Fruit fly (Drosophila melanogaster) whole organism, larva: Measurements from ENCODE around the gene PolE2.

Experiments used
- noc ChIP-seq: fragments of 200-800 bp; sonication (Bioruptor generic); optimal IDR thresholded peaks from 3 replicates; lab custom pipeline; 2019; ENCODE audit warnings: missing biosample characterization, mild to moderate bottlenecking, missing genetic modification characterization, moderate library complexity

PolE2 gene

DNA sequence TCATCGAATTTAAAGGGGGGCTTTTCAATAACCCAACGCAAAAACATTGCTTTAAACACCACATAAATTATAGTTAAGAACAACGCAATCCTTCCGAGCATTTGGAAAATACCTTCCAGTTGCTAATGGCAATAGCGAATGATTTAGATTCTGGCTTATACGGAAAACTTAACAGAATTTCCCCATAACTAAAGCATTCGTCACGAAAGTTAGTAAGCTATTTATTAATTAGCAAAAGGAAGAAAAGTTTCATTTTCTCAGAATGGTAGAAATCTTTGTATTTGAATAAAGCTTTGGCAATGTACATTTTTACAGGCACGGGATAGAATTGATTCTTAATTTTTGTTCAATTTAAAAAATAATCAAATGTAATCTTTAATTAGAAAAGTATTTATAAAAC is 6.7 kb upstream of the PolE2 start, which contains the start of gene CG32413:
Gene CG32413, minus strand, starts transcription at position 101 of the 400 bp plus-strand sequence.
- TF ChIP-seq noc (tag; lab: Kevin White, UChicago), result no peak

DNA sequence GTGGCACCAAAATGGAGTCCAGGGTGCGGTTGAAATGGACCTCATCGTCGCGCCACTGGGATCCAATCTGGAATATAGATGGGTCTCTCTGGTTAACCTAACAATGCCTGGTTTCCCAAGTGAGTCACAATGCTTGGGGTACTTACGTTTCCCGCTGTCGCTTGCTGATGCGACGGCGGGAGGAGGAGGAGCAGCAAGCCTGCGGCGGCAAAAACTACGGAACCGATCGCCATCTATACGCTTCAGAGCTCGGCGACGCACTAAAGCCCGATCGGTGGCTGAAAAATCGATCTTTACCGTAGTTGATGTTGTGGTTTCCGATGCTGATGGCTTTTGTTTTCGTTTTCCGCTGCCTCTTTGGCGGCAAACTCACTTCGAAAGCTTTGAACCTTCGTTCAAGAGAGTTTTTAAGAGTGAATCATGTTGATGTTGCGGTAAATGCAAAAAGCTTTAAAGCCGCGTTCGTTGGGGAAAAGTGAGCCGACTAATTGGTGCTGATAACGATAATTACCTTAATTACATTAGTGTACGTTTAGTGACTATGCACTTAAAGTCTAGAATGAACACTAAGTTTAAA is 5.0 kb upstream of the PolE2 start, which contains the start of gene QC:
Gene QC, minus strand, starts transcription at position 268 of the 577 bp plus-strand sequence.
- TF ChIP-seq noc (tag; lab: Kevin White, UChicago), result no peak

DNA sequence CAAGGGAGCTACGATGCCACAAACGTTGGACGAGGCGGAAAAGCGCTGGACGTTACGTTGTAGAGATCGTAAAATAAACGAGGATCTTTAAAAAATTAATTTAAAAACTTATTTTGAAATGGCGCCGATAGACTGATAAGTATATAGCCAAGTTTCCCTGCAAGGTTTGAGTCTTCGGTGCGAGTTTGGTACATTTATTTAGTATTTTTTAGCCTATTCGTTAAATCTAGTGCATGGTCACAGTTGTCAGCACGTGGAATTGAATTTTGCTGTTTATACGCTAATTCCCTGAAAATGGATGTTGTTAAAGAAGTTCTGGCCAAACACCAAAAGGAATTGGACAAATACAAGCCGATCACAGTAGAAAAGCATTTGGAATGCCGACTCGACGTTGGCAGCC is 2.1 kb upstream of the PolE2 start, which contains the start of gene CG32409:
Gene CG32409, plus strand, starts transcription at position 224 of the 400 bp plus-strand sequence.
- TF ChIP-seq noc (tag; lab: Kevin White, UChicago), result no peak

DNA sequence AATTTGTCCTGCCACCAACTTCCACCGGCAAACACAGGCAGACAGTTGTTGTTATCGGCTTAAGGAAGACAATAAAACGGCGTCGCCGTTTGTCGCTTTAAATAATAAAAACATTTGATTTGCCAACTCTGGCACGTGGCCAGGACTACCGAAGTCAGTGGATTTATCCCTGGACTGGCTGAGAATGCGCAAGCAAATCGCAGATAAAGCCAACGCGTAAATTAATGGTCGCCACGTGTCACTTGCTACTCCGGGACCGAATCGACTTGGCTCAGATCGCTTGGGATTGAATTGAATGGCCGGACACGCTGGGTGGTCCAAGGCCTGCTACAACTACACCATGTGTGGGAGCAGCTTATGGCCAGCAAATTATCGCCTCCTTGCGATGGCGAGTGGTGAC is 4.2 kb downstream of the PolE2 start:
- no peak for TF ChIP-seq noc (tag; lab: Kevin White, UChicago)

DNA sequence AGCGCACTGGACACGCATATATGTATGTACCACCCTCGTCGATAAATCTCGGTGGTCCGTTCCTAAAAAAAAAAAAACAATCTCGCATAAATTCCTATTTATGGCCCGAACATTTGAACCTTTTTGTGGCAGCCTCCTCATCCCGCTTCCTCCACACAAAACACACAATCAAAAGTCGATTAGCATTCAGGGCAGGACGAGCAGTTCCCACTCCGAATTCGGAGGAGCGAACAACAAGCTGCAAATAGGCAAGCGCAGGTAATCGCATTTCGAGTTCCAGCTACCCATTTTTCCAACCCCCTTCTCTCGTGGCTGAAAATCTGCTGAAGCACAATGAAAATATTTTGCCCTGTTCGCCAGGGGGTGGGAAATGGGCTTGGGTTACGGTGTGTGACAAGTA is 5.4 kb downstream of the PolE2 start:
- no peak for TF ChIP-seq noc (tag; lab: Kevin White, UChicago)

DNA sequence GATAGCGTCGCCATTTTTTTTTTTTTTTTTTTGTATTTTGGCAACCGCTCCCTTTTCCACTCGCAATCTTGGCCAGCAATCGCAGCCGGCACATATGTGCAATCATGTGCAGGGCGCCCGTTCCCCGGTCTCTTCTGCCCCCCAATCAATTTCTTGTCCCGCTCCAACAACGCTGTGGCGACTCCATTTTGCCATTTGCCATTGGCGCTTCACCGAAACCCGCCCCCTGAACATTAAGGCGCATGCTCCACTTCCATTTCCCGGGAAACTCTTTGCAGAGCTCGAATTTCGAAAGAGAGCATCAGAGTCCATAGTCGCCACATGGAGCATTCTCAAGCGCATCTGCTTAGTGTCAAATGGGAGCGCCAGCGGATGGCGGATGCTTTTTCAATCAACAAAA is 6.1 kb downstream of the PolE2 start:
- TF ChIP-seq noc (tag; lab: Kevin White, UChicago), result no peak

DNA sequence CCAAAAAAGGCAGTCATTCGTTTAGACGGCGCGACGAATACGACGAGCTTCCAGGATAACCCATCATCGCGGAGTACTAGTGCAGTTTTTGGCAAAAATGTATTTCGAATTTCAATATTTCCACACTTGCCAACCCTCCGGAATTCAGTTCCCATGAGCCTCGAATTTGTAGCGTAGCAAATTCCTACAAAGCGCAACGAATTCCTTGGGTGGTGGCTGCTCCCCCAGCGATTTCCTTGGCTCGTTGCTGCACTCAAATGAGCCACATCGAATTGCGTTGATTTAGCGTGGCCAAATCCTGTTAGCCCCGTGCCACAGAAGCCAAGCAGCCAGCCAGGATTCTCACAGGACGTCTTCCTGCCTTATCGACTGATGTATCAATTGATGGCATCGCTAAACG is 12.5 kb downstream of the PolE2 start:
- TF ChIP-seq noc (tag; lab: Kevin White, UChicago), result no peak

DNA sequence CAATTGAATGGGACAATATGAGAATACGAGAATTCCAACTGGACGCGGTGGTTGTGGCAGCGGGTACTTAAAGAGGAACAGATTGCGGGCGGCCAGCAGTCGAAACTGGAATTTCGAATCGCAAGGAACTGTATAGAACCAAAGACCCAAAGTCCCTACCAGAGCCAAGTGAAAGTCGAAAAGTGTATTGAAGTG is 15.1 kb downstream of the PolE2 start, which contains the start of gene CG13287:
Gene CG13287, plus strand, starts transcription at position 96 of the 195 bp plus-strand sequence.
- TF ChIP-seq noc (tag; lab: Kevin White, UChicago), result no peak

DNA sequence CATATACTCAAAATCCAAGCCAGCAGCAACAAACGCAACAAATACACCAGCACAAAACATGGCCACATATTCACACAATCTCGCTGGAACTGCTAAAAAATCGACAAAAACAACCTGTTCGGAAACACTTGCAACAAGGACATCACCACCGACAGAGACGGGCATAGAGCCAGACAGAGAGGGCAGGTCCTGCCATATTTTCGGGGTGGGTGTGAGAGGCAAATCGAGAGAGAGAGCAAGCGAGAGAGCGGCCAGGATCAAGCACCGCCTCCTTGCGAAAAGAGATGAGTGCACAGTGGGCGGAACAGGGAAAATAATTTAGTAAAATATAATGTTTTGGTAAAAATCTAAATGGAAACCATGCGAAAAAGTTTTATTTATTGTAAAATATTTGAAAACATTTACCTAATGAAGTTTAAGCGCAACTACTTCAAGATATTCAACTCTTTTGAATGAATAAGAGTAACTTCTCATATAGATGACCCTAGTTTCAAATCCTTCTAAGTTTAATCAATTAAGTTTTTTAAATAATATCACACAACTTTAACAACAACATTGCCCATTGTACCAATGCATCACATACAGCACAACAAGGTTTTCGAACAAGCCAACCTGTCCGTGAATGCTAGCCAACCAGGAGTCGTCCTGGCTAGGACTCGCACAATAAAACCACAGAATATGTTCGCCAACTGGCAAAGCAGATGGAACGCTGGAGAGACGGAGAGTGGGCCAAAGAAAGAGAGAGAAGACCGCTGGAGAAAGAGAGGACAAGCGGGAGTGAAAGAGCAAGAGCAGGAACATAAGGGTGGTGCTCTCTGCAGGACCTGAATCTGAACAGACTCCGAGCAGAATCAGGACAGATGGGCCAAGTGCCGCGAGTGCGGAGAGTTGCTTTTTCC is 15.7 kb downstream of the PolE2 start:
- TF ChIP-seq noc (tag; lab: Kevin White, UChicago), result no peak

DNA sequence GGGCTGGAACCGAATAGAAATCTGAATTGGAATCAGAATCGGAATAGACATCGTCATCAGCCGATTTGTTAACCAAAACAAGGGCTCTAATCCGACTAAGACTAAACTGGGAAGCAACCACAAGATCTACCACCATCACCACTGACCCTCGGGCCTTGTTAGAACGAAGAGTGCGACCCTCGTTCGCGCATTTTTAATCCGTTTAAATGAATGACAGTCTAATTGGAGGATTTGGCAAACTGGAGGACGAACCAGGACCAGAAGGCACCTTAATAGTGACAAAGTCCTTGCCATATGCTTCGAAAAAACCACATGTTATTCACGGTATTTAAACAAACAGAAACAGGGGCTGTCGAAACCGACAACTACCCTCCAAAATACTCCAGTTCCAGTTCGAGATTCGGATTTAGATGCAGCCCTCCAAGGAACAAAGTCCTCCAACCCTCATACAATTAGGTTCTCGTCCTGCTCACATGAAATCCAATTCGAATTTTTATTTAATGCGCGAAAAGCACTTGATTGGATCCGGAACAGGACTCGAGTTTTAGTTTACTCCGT is 18.4 kb downstream of the PolE2 start:
- no peak for TF ChIP-seq noc (tag; lab: Kevin White, UChicago)

DNA sequence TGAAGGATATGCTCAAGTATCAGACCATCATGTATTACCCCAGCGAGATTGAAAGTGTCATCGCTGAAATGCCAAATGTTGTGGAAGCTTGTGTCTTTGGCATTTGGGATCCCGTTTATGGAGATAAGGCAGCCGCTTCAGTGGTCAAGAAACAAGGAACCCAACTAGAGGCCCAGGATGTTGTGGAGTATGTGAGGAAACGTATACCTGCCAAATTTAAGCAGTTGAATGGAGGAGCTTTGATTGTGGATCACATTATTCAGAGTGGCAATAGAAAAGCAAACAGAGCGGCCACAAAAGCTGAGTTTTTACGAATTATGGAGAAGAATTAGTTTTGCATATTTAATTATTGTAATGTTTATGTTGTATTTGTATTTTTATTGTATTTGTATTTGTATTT is 24.2 kb downstream of the PolE2 start, which contains the start of gene CG18586:
Gene CG18586, plus strand, starts transcription at position 301 of the 400 bp plus-strand sequence.
- TF ChIP-seq noc (tag; lab: Kevin White, UChicago), result no peak

DNA sequence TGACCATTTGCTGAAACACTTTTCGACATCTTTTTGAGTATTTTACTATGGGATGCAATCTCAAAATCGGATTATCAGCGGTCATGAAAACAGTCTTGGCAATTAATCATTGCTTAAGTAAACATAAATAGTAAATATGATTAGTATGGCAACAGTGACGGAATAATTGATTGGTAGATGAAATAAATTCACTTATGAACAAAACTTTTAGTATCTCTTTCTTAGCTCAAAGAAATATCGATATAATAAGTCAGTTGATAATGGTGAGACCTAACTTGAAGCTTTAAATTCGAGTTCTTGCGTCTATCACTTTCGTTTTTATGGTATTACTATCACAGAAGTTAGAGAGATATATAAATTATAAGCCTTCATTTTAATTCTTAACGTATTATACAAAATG is 26.0 kb downstream of the PolE2 start, which contains the start of gene CG5568:
Gene CG5568, plus strand, starts transcription at position 301 of the 400 bp plus-strand sequence.
- no peak for TF ChIP-seq noc (tag; lab: Kevin White, UChicago)

DNA sequence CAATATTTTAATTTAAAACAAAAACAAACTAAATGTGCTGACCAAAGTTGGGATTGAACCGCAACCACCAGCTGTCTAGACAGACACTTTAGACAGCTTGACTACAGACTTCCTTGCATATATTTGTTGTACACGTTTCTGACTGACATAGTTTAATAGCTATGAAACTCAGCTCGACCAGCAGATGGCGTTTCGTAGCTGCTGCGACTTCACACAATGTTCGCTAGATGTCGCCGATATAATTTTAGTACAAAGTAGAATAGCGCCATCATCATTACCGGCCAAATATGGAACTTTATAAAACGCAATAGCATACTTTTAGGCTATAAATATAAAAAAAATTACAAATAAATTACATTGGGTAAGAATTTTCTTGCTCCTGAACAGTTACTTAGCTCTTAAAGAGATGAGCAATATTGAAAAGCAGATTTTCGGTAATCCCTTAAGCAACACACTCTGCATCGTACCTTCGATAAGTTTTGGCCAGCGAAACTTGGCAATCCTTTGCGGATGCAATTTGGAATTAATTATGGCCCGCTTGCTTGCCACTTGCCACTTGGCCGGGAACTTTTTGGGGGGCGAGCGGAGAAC is 27.5 kb downstream of the PolE2 start:
- no peak for TF ChIP-seq noc (tag; lab: Kevin White, UChicago)

DNA sequence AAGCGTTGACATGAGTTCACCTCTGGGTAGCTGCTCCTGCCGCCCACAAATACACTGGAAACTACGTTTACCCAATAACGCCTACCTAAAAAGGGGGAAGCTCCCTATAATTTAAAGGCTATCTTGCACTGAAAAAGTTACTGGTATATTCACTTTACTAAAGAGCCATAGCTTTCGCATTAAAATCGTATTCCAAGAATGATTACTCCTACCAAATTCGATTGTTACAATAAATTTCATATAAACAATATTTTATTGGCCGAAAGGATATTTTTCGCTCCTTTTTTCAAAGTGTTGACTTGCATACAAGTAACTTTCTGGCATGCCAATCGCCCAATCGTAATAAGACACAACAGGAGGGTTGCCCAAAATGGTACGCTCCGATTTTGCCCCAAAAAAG is 30.3 kb downstream of the PolE2 start:
- no peak for TF ChIP-seq noc (tag; lab: Kevin White, UChicago)

DNA sequence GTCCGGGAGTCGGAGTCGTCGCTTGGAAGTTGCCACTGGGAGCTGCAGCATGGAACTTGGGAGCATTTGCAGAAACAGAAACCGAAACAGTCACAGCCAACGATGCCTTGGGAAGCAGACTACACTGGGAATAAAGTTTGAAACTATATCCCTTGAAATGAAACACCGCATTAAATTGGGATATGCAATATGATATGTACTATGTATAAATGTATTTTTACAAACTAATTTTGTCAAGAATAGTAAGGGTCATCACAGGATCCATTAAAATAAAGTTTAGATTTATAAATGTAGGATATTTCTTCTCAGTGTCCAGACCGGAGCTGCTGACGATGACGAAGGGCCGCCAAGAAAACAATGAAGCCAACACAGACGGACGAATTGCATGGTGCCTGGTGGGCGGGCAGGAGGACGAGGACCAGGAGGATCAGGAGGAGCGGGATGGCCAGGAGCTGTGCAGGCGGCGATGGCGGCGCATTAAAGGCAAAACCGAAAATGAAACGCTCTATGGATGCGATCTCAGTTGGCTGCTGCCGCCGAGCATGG is 33.3 kb downstream of the PolE2 start:
- no peak for TF ChIP-seq noc (tag; lab: Kevin White, UChicago)

DNA sequence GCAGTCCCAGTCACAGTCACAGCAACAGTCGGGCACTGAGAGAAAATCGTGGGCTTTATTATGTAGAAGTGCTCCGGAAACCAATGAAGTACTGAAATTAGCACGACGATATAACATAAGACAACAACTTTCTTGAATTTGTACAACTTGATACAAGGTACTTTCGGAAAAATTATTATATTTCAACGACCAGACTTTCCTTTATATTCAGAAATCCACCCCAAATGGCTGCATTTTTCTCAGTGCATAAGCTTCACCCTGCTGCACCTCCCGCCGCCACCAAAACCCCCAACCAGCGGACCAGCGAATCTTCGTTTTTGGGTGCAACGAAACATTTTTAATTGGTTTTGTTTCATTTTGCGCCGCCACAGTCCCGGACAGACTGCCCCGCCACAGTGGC is 34.2 kb downstream of the PolE2 start:
- no peak for TF ChIP-seq noc (tag; lab: Kevin White, UChicago)
